Worm (Caenorhabditis elegans) whole organism, L4 larva: ENCODE measurements around the gene crh-1.
A peak's percentile ranks its signal among the peaks of the same experiment; 100 is the strongest.

Experiments used
- F49E8.2 ChIP-seq: sonication (generic microtip); optimal IDR thresholded peaks from 2 replicates; lab custom pipeline; 2016; ENCODE audit warnings: missing compliant biosample characterization, mild to moderate bottlenecking, missing genetic modification characterization, borderline replicate concordance
- R02D3.7 ChIP-seq: fragments of 150-350 bp; sonication (generic microtip); optimal IDR thresholded peaks from 3 replicates; lab custom pipeline; 2014; ENCODE audit warnings: missing biosample characterization, missing genetic modification characterization
- Y75B8A.6 ChIP-seq: fragments of 200-800 bp; sonication (Bioruptor generic); IDR thresholded peaks from 2 replicates; pipeline ENCODE4 v1.3.6; 2022; ENCODE audit warnings: missing genetic modification reagents, missing genetic modification characterization, missing compliant biosample characterization
- ZK546.5 ChIP-seq, 2 experiments: sonication (generic microtip); optimal IDR thresholded peaks; 2 replicates each; lab custom pipeline; 2017; ENCODE audit warnings: missing biosample characterization in 2 of 2, missing genetic modification characterization in 2 of 2
- aly-2 ChIP-seq: sonication (generic microtip); optimal IDR thresholded peaks from 2 replicates; lab custom pipeline; 2018; ENCODE audit warnings: missing biosample characterization, missing genetic modification characterization
- dpl-1 ChIP-seq: fragments of 150-350 bp; optimal IDR thresholded peaks from 2 replicates; lab custom pipeline; 2014; ENCODE audit warnings: missing biosample characterization, missing genetic modification reagents, missing genetic modification characterization
- lin-13 ChIP-seq: fragments of 150-350 bp; optimal IDR thresholded peaks from 2 replicates; lab custom pipeline; 2014; ENCODE audit warnings: missing biosample characterization, missing genetic modification reagents, missing genetic modification characterization
- mxl-3 ChIP-seq: fragments of 200-800 bp; sonication (Bioruptor generic); optimal IDR thresholded peaks from 2 replicates; lab custom pipeline; 2018; ENCODE audit warnings: mild to moderate bottlenecking, missing genetic modification characterization, missing compliant biosample characterization
- nhr-11 ChIP-seq: fragments of 150-350 bp; optimal IDR thresholded peaks from 2 replicates; lab custom pipeline; 2014; ENCODE audit warnings: missing biosample characterization, missing genetic modification characterization
- nhr-28 ChIP-seq: fragments of 150-350 bp; optimal IDR thresholded peaks from 2 replicates; lab custom pipeline; 2014; ENCODE audit warnings: missing biosample characterization, missing genetic modification characterization
- php-3 ChIP-seq: fragments of 200-800 bp; sonication (Bioruptor generic); IDR thresholded peaks from 2 replicates; pipeline ENCODE4 v1.3.6; 2022; ENCODE audit warnings: missing genetic modification reagents, missing genetic modification characterization, missing compliant biosample characterization
- pqm-1 ChIP-seq: sonication (generic microtip); optimal IDR thresholded peaks from 2 replicates; lab custom pipeline; 2017; ENCODE audit warnings: missing biosample characterization, missing genetic modification characterization
- ztf-11 ChIP-seq: fragments of 150-350 bp; optimal IDR thresholded peaks from 2 replicates; lab custom pipeline; 2014; ENCODE audit warnings: missing biosample characterization, missing genetic modification characterization

DNA sequence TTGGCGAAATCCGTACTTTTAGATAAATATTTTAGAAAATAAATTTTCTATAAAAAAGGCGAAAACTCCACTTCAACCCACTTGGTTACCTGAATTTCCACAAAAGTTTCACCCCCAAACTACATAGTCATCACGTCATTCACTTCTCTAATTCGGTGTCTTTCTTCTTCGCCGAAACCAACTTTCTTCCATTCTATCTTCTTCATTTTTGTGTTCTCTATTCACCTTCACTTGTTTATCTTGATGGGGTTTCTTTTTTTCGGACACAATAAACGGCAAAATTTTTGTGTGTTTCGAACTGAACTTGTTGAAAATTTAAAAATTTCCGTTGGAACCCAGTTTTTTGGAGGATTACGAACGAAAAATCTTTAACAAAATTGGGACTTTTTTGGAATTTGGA is 9.3 kb downstream of the crh-1 start:
- no peak for TF ChIP-seq aly-2
- TF ChIP-seq nhr-28 = peak; percentile 26
- TF ChIP-seq php-3 = no peak
- TF ChIP-seq ztf-11 (tag; lab: Kevin White, UChicago) = no peak
- TF ChIP-seq dpl-1 (GFP tag; lab: Kevin White, UChicago) = no peak
- TF ChIP-seq F49E8.2 (tag; lab: Kevin White, UChicago) = no peak
- no peak for TF ChIP-seq lin-13
- TF ChIP-seq R02D3.7 = no peak
- TF ChIP-seq nhr-11 (tag; lab: Kevin White, UChicago) = no peak
- no peak for TF ChIP-seq pqm-1 (tag; lab: Kevin White, UChicago)
- no peak for TF ChIP-seq ZK546.5 (tag; optimal IDR thresholded peaks at IDR 0.05; lab: Kevin White, UChicago)
- no peak for TF ChIP-seq mxl-3
- no peak for TF ChIP-seq Y75B8A.6 (GFP tag; lab: Robert Waterston, UW)
